Worm (Caenorhabditis elegans): ENCODE results near the gene C15H11.1.

- TF ChIP-seq unc-62 (GFP tag; optimal IDR thresholded peaks at IDR 0.05) = no peak
- no peak for TF ChIP-seq tbx-8 (GFP tag; optimal IDR thresholded peaks at IDR 0.05)
- TF ChIP-seq lsy-2 (tag; optimal IDR thresholded peaks at IDR 0.05) = no peak
- no peak for TF ChIP-seq mab-5 (tag; optimal IDR thresholded peaks at IDR 0.05)
- TF ChIP-seq drap-1 (GFP tag; optimal IDR thresholded peaks at IDR 0.05) = no peak
These were observed 45.6 kb downstream of the C15H11.1 start for ce11 chrV:14439236-14439635.
